Worm (Caenorhabditis elegans): ENCODE results near the gene tkr-2.

DNA sequence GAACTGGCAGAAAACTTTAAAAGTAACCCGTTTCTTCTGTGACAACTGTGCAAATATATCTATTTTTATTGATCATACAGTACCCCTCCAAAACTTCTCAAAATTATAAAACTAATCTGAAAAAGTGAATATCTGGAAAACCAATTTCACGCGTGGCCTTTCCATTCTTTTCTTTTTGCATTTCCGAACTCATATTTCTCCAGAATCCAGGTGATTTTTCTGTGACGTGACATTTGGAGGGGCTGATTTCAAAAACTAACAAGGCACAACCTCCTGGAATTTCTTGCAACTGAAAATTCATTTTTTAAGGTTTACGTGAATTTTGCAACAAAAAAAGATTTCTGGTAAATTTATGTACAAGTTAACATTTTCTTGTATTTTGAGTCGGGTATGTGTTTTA, 1.6 kb upstream of the tkr-2 start:
- TF ChIP-seq cog-1 (tag; optimal IDR thresholded peaks at IDR 0.05) (no peak), tab-1 (GFP tag; IDR thresholded peaks at IDR 0.05) (no peak)
